Fruit fly (Drosophila melanogaster) whole organism, wandering third instar larva: ENCODE results near the gene CG3301.
A peak's percentile ranks its signal among the peaks of the same experiment; 100 is the strongest.

Experiments
- Abd-B ChIP-seq: fragments of >200 bp; optimal IDR thresholded peaks from 2 replicates; lab custom pipeline; 2017; ENCODE audit warnings: missing biosample characterization, missing genetic modification characterization
- Dfd ChIP-seq: fragments of >200 bp; optimal IDR thresholded peaks from 2 replicates; lab custom pipeline; 2017; ENCODE audit warnings: missing biosample characterization, missing genetic modification characterization
- Sp1 ChIP-seq: fragments of 200-800 bp; sonication (Bioruptor generic); optimal IDR thresholded peaks from 3 replicates; lab custom pipeline; 2019; ENCODE audit warnings: missing biosample characterization, mild to moderate bottlenecking, missing genetic modification characterization, moderate library complexity
- brk ChIP-seq: fragments of 200-800 bp; sonication (Bioruptor generic); optimal IDR thresholded peaks from 2 replicates; lab custom pipeline; 2016; ENCODE audit warnings: missing biosample characterization, mild to moderate bottlenecking, missing genetic modification characterization
- foxo ChIP-seq, 2 experiments: fragments of 200-800 bp; sonication (Bioruptor generic); optimal IDR thresholded peaks; 2 replicates in 1 of 2; 3 replicates in 1 of 2; lab custom pipeline; 2016 to 2017; ENCODE audit warnings: missing biosample characterization in 2 of 2, missing genetic modification characterization in 2 of 2
- jim ChIP-seq: fragments of 175-275, 200-325 bp; sonication (Bioruptor generic); optimal IDR thresholded peaks from 2 replicates; lab custom pipeline; 2016; ENCODE audit warnings: missing biosample characterization, mild to moderate bottlenecking, missing genetic modification characterization
- sv ChIP-seq: fragments of 200-800 bp; sonication (Bioruptor generic); optimal IDR thresholded peaks from 3 replicates; lab custom pipeline; 2016; ENCODE audit warnings: missing biosample characterization, missing genetic modification characterization

DNA sequence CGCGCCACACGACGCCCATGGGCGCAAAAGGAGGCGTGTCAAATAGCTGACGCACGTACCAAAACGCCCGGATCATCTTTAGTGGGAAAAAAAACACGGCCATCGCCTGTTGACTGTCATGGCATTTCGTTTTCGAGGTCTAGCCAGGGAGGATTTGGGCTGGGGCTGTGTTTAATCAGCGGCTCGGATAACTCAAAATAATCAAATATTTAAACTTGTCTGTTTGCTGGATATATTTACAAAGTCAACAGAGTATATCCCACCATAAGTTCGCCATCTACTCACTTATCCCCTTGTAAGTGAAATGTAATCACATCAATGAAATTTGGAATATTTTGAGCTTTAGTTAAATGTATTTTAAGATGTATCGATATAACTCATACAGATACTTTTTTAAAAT, 15.3 kb downstream of the CG3301 start:
- TF ChIP-seq brk (GFP tag; lab: Kevin White, UChicago) (peak; percentile 7), Abd-B (GFP tag; lab: Kevin White, UChicago) (no peak), Dfd (GFP tag; lab: Kevin White, UChicago) (no peak), jim (GFP tag; lab: Kevin White, UChicago) (no peak), foxo (GFP tag; optimal IDR thresholded peaks at IDR 0.05; lab: Kevin White, UChicago) (no peak), sv (GFP tag; lab: Kevin White, UChicago) (no peak), Sp1 (GFP tag; lab: Kevin White, UChicago) (peak; percentile 8)
